Worm (Caenorhabditis elegans) whole organism, late embryonic: ENCODE measurements around the gene spp-5.

Experiments used
- ceh-14 ChIP-seq: sonication (generic microtip); optimal IDR thresholded peaks from 2 replicates; lab custom pipeline; 2016; ENCODE audit warnings: missing genotype, missing genetic modification characterization, missing compliant biosample characterization
- ceh-6 ChIP-seq: fragments of 200-800 bp; sonication (Bioruptor generic); optimal IDR thresholded peaks from 2 replicates; lab custom pipeline; 2018; ENCODE audit warnings: mild to moderate bottlenecking, missing genetic modification characterization, missing compliant biosample characterization
- dve-1 ChIP-seq: sonication (generic microtip); optimal IDR thresholded peaks from 2 replicates; lab custom pipeline; 2017; ENCODE audit warnings: antibody characterized with exemption, mild to moderate bottlenecking, missing genetic modification characterization, missing compliant biosample characterization
- fax-1 ChIP-seq: sonication (generic microtip); optimal IDR thresholded peaks from 2 replicates; lab custom pipeline; 2016; ENCODE audit warnings: missing genotype, missing genetic modification characterization, missing compliant biosample characterization
- hlh-15 ChIP-seq: sonication (generic microtip); optimal IDR thresholded peaks from 2 replicates; lab custom pipeline; 2016; ENCODE audit warnings: missing genetic modification characterization, missing compliant biosample characterization
- hlh-30 ChIP-seq: sonication (generic microtip); optimal IDR thresholded peaks from 2 replicates; lab custom pipeline; 2017; ENCODE audit warnings: antibody characterized with exemption, missing genetic modification characterization, missing compliant biosample characterization; ENCODE audit not compliant: insufficient read depth
- nhr-11 ChIP-seq: fragments of 150-350 bp; optimal IDR thresholded peaks from 2 replicates; lab custom pipeline; 2014; ENCODE audit warnings: missing biosample characterization, missing genetic modification characterization
- pha-4 ChIP-seq: fragments of 150-350 bp; optimal IDR thresholded peaks from 2 replicates; lab custom pipeline; 2018; ENCODE audit warnings: missing biosample characterization, missing genetic modification reagents, missing genetic modification characterization
- tbx-2 ChIP-seq: sonication (generic microtip); optimal IDR thresholded peaks from 2 replicates; lab custom pipeline; 2016; ENCODE audit warnings: missing genetic modification characterization, missing compliant biosample characterization
- unc-55 ChIP-seq: sonication (generic microtip); optimal IDR thresholded peaks from 2 replicates; lab custom pipeline; 2017; ENCODE audit warnings: missing biosample characterization, missing genetic modification reagents, missing genetic modification characterization

ce11 chrX:7305520-7306186 lies 14.5 kb downstream of the spp-5 start, which contains the start of gene sur-5:
- no peak for TF ChIP-seq nhr-11
- no peak for TF ChIP-seq ceh-14 (tag; lab: Kevin White, UChicago)
- no peak for TF ChIP-seq fax-1
- TF ChIP-seq unc-55, result no peak
- no peak for TF ChIP-seq hlh-30 (tag; lab: Kevin White, UChicago)
- TF ChIP-seq pha-4, result no peak
- TF ChIP-seq hlh-15 (tag; lab: Kevin White, UChicago), result no peak
- no peak for TF ChIP-seq ceh-6 (GFP tag; lab: Kevin White, UChicago)
- TF ChIP-seq tbx-2 (tag; lab: Kevin White, UChicago), result no peak
- no peak for TF ChIP-seq dve-1 (tag; lab: Kevin White, UChicago)
